Worm (Caenorhabditis elegans): ENCODE measurements around the gene ZC477.7.
A peak's percentile ranks its signal among the peaks of the same experiment; 100 is the strongest.

ZC477.7 gene

ce11 chrIV:7107893-7108292, 3.4 kb downstream of the ZC477.7 start, which contains the start of gene ZC477.2:
ZC477.2 (plus strand) TSS chrIV:7108193.
- no peak for TF ChIP-seq pes-1 (GFP tag; IDR thresholded peaks at IDR 0.05)
- no peak for TF ChIP-seq F13C5.2 (tag; optimal IDR thresholded peaks at IDR 0.05)
- no peak for TF ChIP-seq hmg-4 (GFP tag; optimal IDR thresholded peaks at IDR 0.05)
- TF ChIP-seq ceh-36 (tag; optimal IDR thresholded peaks at IDR 0.05), result no peak
- no peak for TF ChIP-seq ama-1 (optimal IDR thresholded peaks at IDR 0.05)
- no peak for TF ChIP-seq tra-4 (tag; optimal IDR thresholded peaks at IDR 0.05)
- no peak for TF ChIP-seq scrt-1 (GFP tag; IDR thresholded peaks at IDR 0.05)
- TF ChIP-seq B0310.2 (tag; optimal IDR thresholded peaks at IDR 0.05), result no peak
- TF ChIP-seq ets-7 (tag; optimal IDR thresholded peaks at IDR 0.05), result no peak
- no peak for TF ChIP-seq aly-1 (tag; optimal IDR thresholded peaks at IDR 0.05)
- no peak for TF ChIP-seq flt-1 (GFP tag; IDR thresholded peaks at IDR 0.05)

ce11 chrIV:7103211-7103679, 8.0 kb downstream of the ZC477.7 start, which contains the start of the genes rde-8 and ZC477.3:
rde-8 (minus strand) TSS chrIV:7103261.
ZC477.3 (plus strand) TSS chrIV:7103492.
- TF ChIP-seq ceh-13 (GFP tag; optimal IDR thresholded peaks at IDR 0.05) (no peak), aly-1 (tag; optimal IDR thresholded peaks at IDR 0.05) (no peak)

ce11 chrIV:7099377-7099776, 11.9 kb downstream of the ZC477.7 start:
- TF ChIP-seq B0310.2 (tag; optimal IDR thresholded peaks at IDR 0.05) (no peak), ama-1 (optimal IDR thresholded peaks at IDR 0.05) (no peak), pes-1 (GFP tag; IDR thresholded peaks at IDR 0.05) (no peak), ceh-36 (tag; optimal IDR thresholded peaks at IDR 0.05) (no peak), aly-1 (tag; optimal IDR thresholded peaks at IDR 0.05) (no peak), tbx-37 (GFP tag; conservative IDR thresholded peaks at IDR 0.05) (no peak), ceh-13 (GFP tag; optimal IDR thresholded peaks at IDR 0.05) (no peak), hnd-1 (tag; optimal IDR thresholded peaks at IDR 0.05) (no peak), tbx-11 (GFP tag; IDR thresholded peaks at IDR 0.05) (no peak), hmg-4 (GFP tag; optimal IDR thresholded peaks at IDR 0.05) (no peak), ets-7 (tag; optimal IDR thresholded peaks at IDR 0.05) (no peak), flt-1 (GFP tag; IDR thresholded peaks at IDR 0.05) (no peak)

ce11 chrIV:7098509-7099065, 12.7 kb downstream of the ZC477.7 start, which contains the start of gene ZC477.4:
ZC477.4 (minus strand) TSS chrIV:7098784.
- TF ChIP-seq hnd-1 (tag; optimal IDR thresholded peaks at IDR 0.05) (no peak), hmg-4 (GFP tag; optimal IDR thresholded peaks at IDR 0.05) (peak; percentile 21)

- TF ChIP-seq tbx-11 (GFP tag; IDR thresholded peaks at IDR 0.05), result no peak
- TF ChIP-seq scrt-1 (GFP tag; IDR thresholded peaks at IDR 0.05), result no peak
- TF ChIP-seq ets-7 (tag; optimal IDR thresholded peaks at IDR 0.05), result no peak
These were observed 13.8 kb downstream of the ZC477.7 start for ce11 chrIV:7097450-7097849.

ce11 chrIV:7096097-7096496, 15.2 kb downstream of the ZC477.7 start:
- TF ChIP-seq aly-1 (tag; optimal IDR thresholded peaks at IDR 0.05) (no peak), hmbx-1 (tag; optimal IDR thresholded peaks at IDR 0.05) (no peak), ets-7 (tag; optimal IDR thresholded peaks at IDR 0.05) (no peak), scrt-1 (GFP tag; IDR thresholded peaks at IDR 0.05) (no peak), hnd-1 (tag; optimal IDR thresholded peaks at IDR 0.05) (no peak), pes-1 (GFP tag; IDR thresholded peaks at IDR 0.05) (no peak), B0310.2 (tag; optimal IDR thresholded peaks at IDR 0.05) (no peak), hmg-4 (GFP tag; optimal IDR thresholded peaks at IDR 0.05) (no peak)

- no peak for TF ChIP-seq ets-7 (tag; optimal IDR thresholded peaks at IDR 0.05)
- no peak for TF ChIP-seq scrt-1 (GFP tag; IDR thresholded peaks at IDR 0.05)
- TF ChIP-seq F13C5.2 (tag; optimal IDR thresholded peaks at IDR 0.05), result no peak
- no peak for TF ChIP-seq tbx-37 (GFP tag; conservative IDR thresholded peaks at IDR 0.05)
- no peak for TF ChIP-seq B0310.2 (tag; optimal IDR thresholded peaks at IDR 0.05)
- TF ChIP-seq ceh-13 (GFP tag; optimal IDR thresholded peaks at IDR 0.05), result no peak
- TF ChIP-seq sea-1 (GFP tag; conservative IDR thresholded peaks at IDR 0.05), result no peak
- TF ChIP-seq tra-4 (tag; optimal IDR thresholded peaks at IDR 0.05), result no peak
- no peak for TF ChIP-seq hnd-1 (tag; optimal IDR thresholded peaks at IDR 0.05)
- no peak for TF ChIP-seq flt-1 (GFP tag; IDR thresholded peaks at IDR 0.05)
- no peak for TF ChIP-seq ama-1 (optimal IDR thresholded peaks at IDR 0.05)
- no peak for TF ChIP-seq pes-1 (GFP tag; IDR thresholded peaks at IDR 0.05)
- TF ChIP-seq hmbx-1 (tag; optimal IDR thresholded peaks at IDR 0.05), result no peak
These were observed 15.8 kb downstream of the ZC477.7 start for ce11 chrIV:7095396-7095964.

ce11 chrIV:7094216-7094758, 17.0 kb downstream of the ZC477.7 start, which contains the start of gene deb-1:
deb-1 (minus strand) TSS chrIV:7094266.
- TF ChIP-seq ama-1 (optimal IDR thresholded peaks at IDR 0.05), result no peak
- TF ChIP-seq tbx-11 (GFP tag; IDR thresholded peaks at IDR 0.05), result no peak
- no peak for TF ChIP-seq F13C5.2 (tag; optimal IDR thresholded peaks at IDR 0.05)

All from whole organism, early embryonic.